Worm (Caenorhabditis elegans) whole organism, L3 larva: ENCODE measurements around the gene fbxa-128.

Source experiments
- egl-27 ChIP-seq: sonication (generic microtip); optimal IDR thresholded peaks from 4 replicates; lab custom pipeline; 2017; ENCODE audit warnings: missing biosample characterization, missing genetic modification reagents, missing genetic modification characterization
- elt-3 ChIP-seq, 3 experiments: fragments of 150-350 bp in 1 of 3; sonication (generic microtip) in 2 of 3; optimal IDR thresholded peaks; 2 replicates in 2 of 3; 4 replicates in 1 of 3; lab custom pipeline; 2014 to 2017; ENCODE audit warnings: missing biosample characterization in 3 of 3, missing genetic modification characterization in 3 of 3
- jun-1 ChIP-seq: fragments of 150-350 bp; optimal IDR thresholded peaks from 2 replicates; lab custom pipeline; 2014; ENCODE audit warnings: missing biosample characterization, missing genetic modification reagents, missing genetic modification characterization
- mdl-1 ChIP-seq: fragments of 150-350 bp; optimal IDR thresholded peaks from 2 replicates; lab custom pipeline; 2014; ENCODE audit warnings: missing biosample characterization, missing genetic modification characterization
- nhr-77 ChIP-seq: fragments of 150-350 bp; optimal IDR thresholded peaks from 2 replicates; lab custom pipeline; 2014; ENCODE audit warnings: missing biosample characterization, missing genetic modification characterization
- skn-1 ChIP-seq: fragments of 150-350 bp; optimal IDR thresholded peaks from 2 replicates; lab custom pipeline; 2014; ENCODE audit warnings: missing biosample characterization, missing genetic modification characterization
- zag-1 ChIP-seq: fragments of 150-350 bp; optimal IDR thresholded peaks from 2 replicates; lab custom pipeline; 2014; ENCODE audit warnings: missing biosample characterization, missing genetic modification characterization

- TF ChIP-seq skn-1 (tag; lab: Kevin White, UChicago) (no peak), elt-3 (tag; optimal IDR thresholded peaks at IDR 0.05; lab: Kevin White, UChicago) (no peak), zag-1 (tag; lab: Kevin White, UChicago) (no peak), mdl-1 (tag; lab: Kevin White, UChicago) (no peak), nhr-77 (tag; lab: Kevin White, UChicago) (no peak), egl-27 (tag; lab: Kevin White, UChicago) (no peak), jun-1 (tag; lab: Kevin White, UChicago) (no peak)
Measured at ce11 chrIII:11157099-11157498, 18.2 kb upstream of the fbxa-128 start, which contains the start of gene Y47D3A.31.
